Fruit fly (Drosophila melanogaster) whole organism, embryonic: ENCODE measurements around the gene CG15249.

Experiments
- Adf1 ChIP-seq: fragments of 200-800 bp; sonication (Bioruptor generic); IDR thresholded peaks from 2 replicates; pipeline ENCODE4 v1.3.6; 2022; ENCODE audit warnings: missing biosample characterization, missing genetic modification characterization
- Atf-2 ChIP-seq: fragments of 200-800 bp; sonication (Bioruptor generic); optimal IDR thresholded peaks from 2 replicates; lab custom pipeline; 2016; ENCODE audit warnings: missing biosample characterization, missing genetic modification characterization
- Awh ChIP-seq: fragments of 200-800 bp; sonication (Bioruptor generic); IDR thresholded peaks from 2 replicates; pipeline ENCODE4, ENCODE4 v1.3.6; 2022; ENCODE audit warnings: missing biosample characterization, missing genetic modification characterization
- CG10543 ChIP-seq: fragments of 200-800 bp; sonication (Bioruptor generic); optimal IDR thresholded peaks from 3 replicates; lab custom pipeline; 2017; ENCODE audit warnings: missing biosample characterization, mild to moderate bottlenecking, missing genetic modification characterization, moderate library complexity
- CG10565 ChIP-seq: fragments of 200-800 bp; sonication (Bioruptor generic); optimal IDR thresholded peaks from 3 replicates; lab custom pipeline; 2016; ENCODE audit warnings: missing biosample characterization, mild to moderate bottlenecking, missing genetic modification characterization
- CG12104 ChIP-seq: fragments of 200-800 bp; sonication (Bioruptor generic); optimal IDR thresholded peaks from 3 replicates; lab custom pipeline; 2016; ENCODE audit warnings: missing biosample characterization, missing genetic modification characterization
- CG12236 ChIP-seq: fragments of 200-800 bp; sonication (Bioruptor generic); optimal IDR thresholded peaks from 2 replicates; lab custom pipeline; 2016; ENCODE audit warnings: missing biosample characterization, missing genetic modification characterization
- CG14965 ChIP-seq: fragments of 200-800 bp; sonication (Bioruptor generic); optimal IDR thresholded peaks from 2 replicates; lab custom pipeline; 2016; ENCODE audit warnings: missing biosample characterization, missing genetic modification characterization, borderline replicate concordance
- CG16813 ChIP-seq: fragments of 200-800 bp; sonication (Bioruptor generic); IDR thresholded peaks from 3 replicates; pipeline ENCODE4 v1.3.6; 2022; ENCODE audit warnings: missing biosample characterization, missing genetic modification characterization; ENCODE audit not compliant: partially characterized antibody
- CG3163 ChIP-seq: fragments of 200-800 bp; sonication (Bioruptor generic); optimal IDR thresholded peaks from 3 replicates; lab custom pipeline; 2016; ENCODE audit warnings: missing biosample characterization, missing genetic modification characterization
- CG3407 ChIP-seq: fragments of 200-800 bp; sonication (Bioruptor generic); optimal IDR thresholded peaks from 2 replicates; lab custom pipeline; 2018; ENCODE audit warnings: missing biosample characterization, mild to moderate bottlenecking, missing genetic modification characterization
- CG3838 ChIP-seq: fragments of 200-800 bp; sonication (Bioruptor generic); optimal IDR thresholded peaks from 3 replicates; lab custom pipeline; 2016; ENCODE audit warnings: missing biosample characterization, missing genetic modification characterization
- CG3995 ChIP-seq: fragments of 200-800 bp; sonication (Bioruptor generic); optimal IDR thresholded peaks from 3 replicates; lab custom pipeline; 2016; ENCODE audit warnings: missing biosample characterization, missing genetic modification characterization
- CG7556 ChIP-seq: fragments of 200-800 bp; sonication (Bioruptor generic); optimal IDR thresholded peaks from 2 replicates; lab custom pipeline; 2017; ENCODE audit warnings: missing biosample characterization, mild to moderate bottlenecking, missing genetic modification characterization
- CG8281 ChIP-seq: fragments of 200-800 bp; sonication (Bioruptor generic); optimal IDR thresholded peaks from 2 replicates; lab custom pipeline; 2018; ENCODE audit warnings: missing biosample characterization, mild to moderate bottlenecking, missing genetic modification characterization, moderate library complexity
- CG8290 ChIP-seq, 3 experiments: fragments of 200-800 bp; sonication (Bioruptor generic); optimal IDR thresholded peaks; 2 replicates each; lab custom pipeline; 2016 to 2019; ENCODE audit warnings: missing biosample characterization in 3 of 3, missing genetic modification characterization in 3 of 3, mild to moderate bottlenecking in 2 of 3, moderate library complexity in 1 of 3
- CG8765 ChIP-seq: fragments of 200-800 bp; sonication (Bioruptor generic); IDR thresholded peaks from 2 replicates; pipeline ENCODE4 v1.3.6; 2022; ENCODE audit warnings: missing biosample characterization, missing genetic modification characterization
- D19B ChIP-seq: fragments of 200-800 bp; sonication (Bioruptor generic); optimal IDR thresholded peaks from 2 replicates; lab custom pipeline; 2017; ENCODE audit warnings: missing biosample characterization, mild to moderate bottlenecking, missing genetic modification characterization
- Dad ChIP-seq: fragments of 200-800 bp; sonication (Bioruptor generic); optimal IDR thresholded peaks from 3 replicates; lab custom pipeline; 2016; ENCODE audit warnings: missing biosample characterization, missing genetic modification characterization
- Dp ChIP-seq: fragments of 200-800 bp; sonication (Bioruptor generic); optimal IDR thresholded peaks from 2 replicates; lab custom pipeline; 2018; ENCODE audit warnings: missing biosample characterization, mild to moderate bottlenecking, missing genetic modification characterization, moderate library complexity
- HLHmδ ChIP-seq: fragments of 200-800 bp; sonication (Bioruptor generic); optimal IDR thresholded peaks from 2 replicates; lab custom pipeline; 2018; ENCODE audit warnings: missing biosample characterization, mild to moderate bottlenecking, missing genetic modification characterization, moderate library complexity
- Hey ChIP-seq: fragments of 200-800 bp; sonication (Bioruptor generic); optimal IDR thresholded peaks from 3 replicates; lab custom pipeline; 2018; ENCODE audit warnings: missing biosample characterization, mild to moderate bottlenecking, missing genetic modification characterization
- Lpt ChIP-seq: fragments of >200 bp; optimal IDR thresholded peaks from 2 replicates; lab custom pipeline; 2018; ENCODE audit warnings: missing biosample characterization, missing genetic modification characterization
- Mad ChIP-seq: fragments of 200-800 bp; sonication (Bioruptor generic); optimal IDR thresholded peaks from 2 replicates; lab custom pipeline; 2016; ENCODE audit warnings: missing biosample characterization, missing genetic modification characterization
- Oaz ChIP-seq: fragments of 200-800 bp; sonication (Bioruptor generic); IDR thresholded peaks from 2 replicates; pipeline ENCODE4 v1.3.6; 2022; ENCODE audit warnings: missing biosample characterization, missing genetic modification characterization
- Oli ChIP-seq: fragments of 200-800 bp; sonication (Bioruptor generic); optimal IDR thresholded peaks from 2 replicates; lab custom pipeline; 2018; ENCODE audit warnings: missing biosample characterization, mild to moderate bottlenecking, missing genetic modification characterization, moderate library complexity
- Rx ChIP-seq: fragments of 200-800 bp; sonication (Bioruptor generic); IDR thresholded peaks from 2 replicates; pipeline ENCODE4 v1.3.6; 2022; ENCODE audit warnings: missing biosample characterization, missing genetic modification characterization
- Six4 ChIP-seq: fragments of 200-800 bp; sonication (Bioruptor generic); optimal IDR thresholded peaks from 2 replicates; lab custom pipeline; 2016; ENCODE audit warnings: missing biosample characterization, missing genetic modification characterization
- Sry-δ ChIP-seq: fragments of 200-800 bp; sonication (Bioruptor generic); optimal IDR thresholded peaks from 2 replicates; lab custom pipeline; 2016; ENCODE audit warnings: missing biosample characterization, missing genetic modification characterization
- ci ChIP-seq: fragments of 200-800 bp; sonication (Bioruptor generic); IDR thresholded peaks from 3 replicates; pipeline ENCODE4 v1.3.6; 2022; ENCODE audit warnings: missing biosample characterization, missing genetic modification characterization
- croc ChIP-seq: fragments of 200-800 bp; sonication (Bioruptor generic); conservative IDR thresholded peaks from 3 replicates; pipeline ENCODE4 v1.3.6; 2022; ENCODE audit warnings: missing biosample characterization, missing genetic modification characterization
- esg ChIP-seq: fragments of 200-800 bp; sonication (Bioruptor generic); conservative IDR thresholded peaks from 2 replicates; pipeline ENCODE4 v1.3.6; 2022; ENCODE audit warnings: missing biosample characterization, missing genetic modification characterization
- fd96Cb ChIP-seq: fragments of 200-800 bp; sonication (Bioruptor generic); optimal IDR thresholded peaks from 2 replicates; lab custom pipeline; 2018; ENCODE audit warnings: missing biosample characterization, mild to moderate bottlenecking, missing genetic modification characterization, moderate library complexity
- gro ChIP-seq: fragments of 200-800 bp; sonication (Bioruptor generic); optimal IDR thresholded peaks from 2 replicates; lab custom pipeline; 2016; ENCODE audit warnings: missing biosample characterization, missing genetic modification characterization
- gt ChIP-seq: fragments of 200-800 bp; sonication (Bioruptor generic); IDR thresholded peaks from 2 replicates; pipeline ENCODE4 v1.3.6; 2022; ENCODE audit warnings: missing biosample characterization, missing genetic modification characterization
- ken ChIP-seq: fragments of 200-800 bp; sonication (Bioruptor generic); IDR thresholded peaks from 3 replicates; pipeline ENCODE4 v1.3.6; 2022; ENCODE audit warnings: missing biosample characterization, missing genetic modification characterization
- kni ChIP-seq: fragments of 200-800 bp; sonication (Bioruptor generic); optimal IDR thresholded peaks from 3 replicates; lab custom pipeline; 2017; ENCODE audit warnings: mild to moderate bottlenecking, missing biosample characterization, missing genetic modification reagents, missing genetic modification characterization
- mam ChIP-seq: fragments of 200-800 bp; sonication (Bioruptor generic); optimal IDR thresholded peaks from 3 replicates; lab custom pipeline; 2016; ENCODE audit warnings: missing biosample characterization, missing genetic modification characterization
- nom ChIP-seq: fragments of 200-800 bp; sonication (Bioruptor generic); optimal IDR thresholded peaks from 2 replicates; lab custom pipeline; 2017; ENCODE audit warnings: missing biosample characterization, missing genetic modification characterization, mild to moderate bottlenecking, moderate library complexity, missing genetic modification reagents
- org-1 ChIP-seq: fragments of 200-800 bp; sonication (Bioruptor generic); optimal IDR thresholded peaks from 2 replicates; lab custom pipeline; 2017; ENCODE audit warnings: missing biosample characterization, missing genetic modification characterization
- peb ChIP-seq: fragments of 200-800 bp; sonication (Bioruptor generic); IDR thresholded peaks from 2 replicates; pipeline ENCODE4 v1.3.6; 2022; ENCODE audit warnings: missing biosample characterization, missing genetic modification characterization
- pnt ChIP-seq: fragments of 200-800 bp; sonication (Bioruptor generic); optimal IDR thresholded peaks from 3 replicates; lab custom pipeline; 2016; ENCODE audit warnings: missing biosample characterization, missing genetic modification characterization
- prd ChIP-seq, 3 experiments: fragments of >200 bp in 2 of 3; fragments of 200-800 bp in 1 of 3; sonication (Bioruptor generic) in 1 of 3; optimal IDR thresholded peaks in 2 of 3; IDR thresholded peaks in 1 of 3; 2 replicates in 2 of 3; 3 replicates in 1 of 3; pipeline versions ENCODE4 v1.3.6 to Lab custom; 2017 to 2022; ENCODE audit warnings: missing biosample characterization in 1 of 3, missing genetic modification characterization in 1 of 3
- pzg ChIP-seq: fragments of 200-800 bp; sonication (Bioruptor generic); optimal IDR thresholded peaks from 3 replicates; lab custom pipeline; 2018; ENCODE audit warnings: missing biosample characterization, mild to moderate bottlenecking, missing genetic modification characterization, moderate library complexity
- row ChIP-seq: fragments of 200-800 bp; sonication (Bioruptor generic); IDR thresholded peaks from 3 replicates; pipeline ENCODE4 v1.3.6; 2022; ENCODE audit warnings: missing biosample characterization, missing genetic modification characterization
- sd ChIP-seq: fragments of 200-800 bp; sonication (Bioruptor generic); optimal IDR thresholded peaks from 3 replicates; lab custom pipeline; 2018; ENCODE audit warnings: missing biosample characterization, mild to moderate bottlenecking, missing genetic modification characterization, moderate library complexity
- sima ChIP-seq: fragments of 200-800 bp; sonication (Bioruptor generic); optimal IDR thresholded peaks from 2 replicates; lab custom pipeline; 2016; ENCODE audit warnings: missing biosample characterization, missing genetic modification characterization
- ttk ChIP-seq: fragments of 200-800 bp; sonication (Bioruptor generic); IDR thresholded peaks from 2 replicates; pipeline ENCODE4 v2.1.2; 2022; ENCODE audit warnings: missing biosample characterization, missing genetic modification characterization
- tup ChIP-seq: fragments of 200-800 bp; sonication (Bioruptor generic); optimal IDR thresholded peaks from 2 replicates; lab custom pipeline; 2016; ENCODE audit warnings: missing biosample characterization, mild to moderate bottlenecking, missing genetic modification characterization, moderate library complexity
- vvl ChIP-seq: fragments of 200-800 bp; sonication (Bioruptor generic); IDR thresholded peaks from 2 replicates; pipeline ENCODE4 v1.3.6; 2022; ENCODE audit warnings: missing biosample characterization, missing genetic modification characterization
- zf30C ChIP-seq: fragments of 200-800 bp; sonication (Bioruptor generic); optimal IDR thresholded peaks from 3 replicates; lab custom pipeline; 2018; ENCODE audit warnings: missing biosample characterization, mild to moderate bottlenecking, missing genetic modification characterization

CG15249 gene

dm6 chrX:9892834-9893233, 6.6 kb downstream of the CG15249 start (continued):
- TF ChIP-seq croc (GFP tag; lab: Robert Waterston, UW) (no peak), Hey (tag; lab: Kevin White, UChicago) (no peak), esg (GFP tag; lab: Robert Waterston, UW) (peak; percentile 48), Oaz (GFP tag; lab: Robert Waterston, UW) (no peak), ci (GFP tag; lab: Robert Waterston, UW) (peak; percentile 58; the same call in 1 of the 3 replicates), vvl (peak; percentile 60; the same call in 1 of the 2 replicates), ttk (GFP tag; lab: Robert Waterston, UW) (no peak), CG7556 (no peak), Dp (GFP tag; lab: Kevin White, UChicago) (no peak), CG12236 (GFP tag; lab: Kevin White, UChicago) (no peak), CG3838 (GFP tag; lab: Kevin White, UChicago) (no peak), CG10543 (GFP tag; lab: Kevin White, UChicago) (no peak), Dad (GFP tag; lab: Kevin White, UChicago) (no peak), sd (tag; lab: Kevin White, UChicago) (no peak), pnt (GFP tag; lab: Kevin White, UChicago) (peak; percentile 26), HLHmδ (GFP tag; lab: Kevin White, UChicago) (no peak), Adf1 (GFP tag; lab: Robert Waterston, UW) (no peak), Oli (tag; lab: Kevin White, UChicago) (peak; percentile 34), Sry-δ (GFP tag; lab: Kevin White, UChicago) (no peak), zf30C (no peak), gt (no peak), ken (GFP tag; lab: Robert Waterston, UW) (peak; percentile 61; the same call in 2 of the 3 replicates), CG16813 (GFP tag; lab: Robert Waterston, UW) (no peak), pzg (GFP tag; lab: Kevin White, UChicago) (no peak), CG3163 (GFP tag; lab: Kevin White, UChicago) (no peak), CG8290 (GFP tag; optimal IDR thresholded peaks at IDR 0.05; lab: Kevin White, UChicago) (no peak), CG8290 (tag; optimal IDR thresholded peaks at IDR 0.05; lab: Kevin White, UChicago) (peak in 1 of 2 experiments; percentile 63), D19B (GFP tag; lab: Kevin White, UChicago) (no peak), fd96Cb (tag; lab: Kevin White, UChicago) (peak; percentile 28), org-1 (GFP tag; lab: Kevin White, UChicago) (no peak), CG12104 (GFP tag; lab: Kevin White, UChicago) (no peak), Lpt (GFP tag; lab: Kevin White, UChicago) (no peak), CG8765 (GFP tag; lab: Robert Waterston, UW) (no peak), prd (optimal IDR thresholded peaks at IDR 0.05; lab: Kevin White, UChicago) (no peak), prd (GFP tag; IDR thresholded peaks at IDR 0.05; lab: Robert Waterston, UW) (peak; percentile 63; the same call in 2 of the 3 replicates), CG3995 (GFP tag; lab: Kevin White, UChicago) (no peak), Mad (GFP tag; lab: Kevin White, UChicago) (no peak), Awh (GFP tag; lab: Robert Waterston, UW) (no peak), row (GFP tag; lab: Robert Waterston, UW) (peak; percentile 65), CG3407 (GFP tag; lab: Kevin White, UChicago) (no peak), Atf-2 (no peak), peb (GFP tag; lab: Robert Waterston, UW) (no peak), Six4 (no peak), CG10565 (GFP tag; lab: Kevin White, UChicago) (no peak), CG8281 (tag; lab: Kevin White, UChicago) (no peak), nom (GFP tag; lab: Kevin White, UChicago) (no peak), CG14965 (GFP tag; lab: Kevin White, UChicago) (no peak), tup (GFP tag; lab: Kevin White, UChicago) (no peak), sima (no peak), Rx (GFP tag; lab: Robert Waterston, UW) (no peak), kni (GFP tag; lab: Kevin White, UChicago) (no peak), gro (GFP tag; lab: Kevin White, UChicago) (no peak), mam (GFP tag; lab: Kevin White, UChicago) (peak; percentile 42)
